Worm (Caenorhabditis elegans) whole organism, L4 larva: ENCODE measurements around the gene srm-6.

Experiments
- D1046.2 ChIP-seq: fragments of 200-800 bp; sonication (Bioruptor generic); IDR thresholded peaks from 2 replicates; pipeline ENCODE4 v1.3.6; 2022; ENCODE audit warnings: missing genetic modification characterization, missing compliant biosample characterization
- F10B5.3 ChIP-seq: sonication (generic microtip); optimal IDR thresholded peaks from 2 replicates; lab custom pipeline; 2016; ENCODE audit warnings: mild to moderate bottlenecking, missing genetic modification characterization, missing compliant biosample characterization
- F37D6.2 ChIP-seq: sonication (generic microtip); optimal IDR thresholded peaks from 2 replicates; lab custom pipeline; 2016; ENCODE audit warnings: mild to moderate bottlenecking, missing genetic modification characterization, missing compliant biosample characterization
- F49E8.2 ChIP-seq: sonication (generic microtip); optimal IDR thresholded peaks from 2 replicates; lab custom pipeline; 2016; ENCODE audit warnings: missing compliant biosample characterization, mild to moderate bottlenecking, missing genetic modification characterization, borderline replicate concordance
- Y48G9A.11 ChIP-seq: fragments of 200-800 bp; sonication (Bioruptor generic); IDR thresholded peaks from 2 replicates; pipeline ENCODE4 v1.3.6; 2022; ENCODE audit warnings: missing genetic modification reagents, missing genetic modification characterization, missing compliant biosample characterization
- ZK546.5 ChIP-seq, 2 experiments: sonication (generic microtip); optimal IDR thresholded peaks; 2 replicates each; lab custom pipeline; 2017; ENCODE audit warnings: missing biosample characterization in 2 of 2, missing genetic modification characterization in 2 of 2
- aha-1 ChIP-seq: fragments of 150-350 bp; peaks from one replicate; lab custom pipeline; 2014; ENCODE audit warnings: missing biosample characterization, missing genetic modification characterization
- ama-1 ChIP-seq: fragments of 150-350 bp; optimal IDR thresholded peaks from 2 replicates; lab custom pipeline; 2014; ENCODE audit warnings: inconsistent platforms, mixed read lengths
- arid-1 ChIP-seq: fragments of 200-800 bp; sonication (Bioruptor generic); conservative IDR thresholded peaks from 2 replicates; pipeline ENCODE4 v1.3.6; 2022; ENCODE audit warnings: missing genetic modification reagents, missing genetic modification characterization, missing compliant biosample characterization
- ceh-20 ChIP-seq: fragments of 200-800 bp; sonication (Bioruptor generic); IDR thresholded peaks from 2 replicates; pipeline ENCODE4 v1.3.6; 2022; ENCODE audit warnings: missing genetic modification reagents, missing genetic modification characterization, missing compliant biosample characterization
- ceh-32 ChIP-seq: sonication (generic microtip); optimal IDR thresholded peaks from 2 replicates; lab custom pipeline; 2016; ENCODE audit warnings: mild to moderate bottlenecking, missing genetic modification characterization, missing compliant biosample characterization; ENCODE audit not compliant: poor library complexity
- ctbp-1 ChIP-seq: fragments of 200-800 bp; sonication (Bioruptor generic); IDR thresholded peaks from 2 replicates; pipeline ENCODE4 v1.3.6; 2022; ENCODE audit warnings: missing genetic modification reagents, missing genetic modification characterization, missing compliant biosample characterization
- daf-19 ChIP-seq: fragments of 200-800 bp; sonication (Bioruptor generic); conservative IDR thresholded peaks from 2 replicates; pipeline ENCODE4 v1.3.6; 2022; ENCODE audit warnings: missing genetic modification characterization, missing compliant biosample characterization
- dmd-6 ChIP-seq: fragments of 200-800 bp; sonication (Bioruptor generic); IDR thresholded peaks from 2 replicates; pipeline ENCODE4 v1.3.6; 2022; ENCODE audit warnings: missing genetic modification reagents, missing genetic modification characterization, missing compliant biosample characterization
- dpl-1 ChIP-seq: fragments of 150-350 bp; optimal IDR thresholded peaks from 2 replicates; lab custom pipeline; 2014; ENCODE audit warnings: missing biosample characterization, missing genetic modification reagents, missing genetic modification characterization
- dve-1 ChIP-seq: sonication (generic microtip); optimal IDR thresholded peaks from 2 replicates; lab custom pipeline; 2017; ENCODE audit warnings: antibody characterized with exemption, mild to moderate bottlenecking, missing genetic modification characterization, missing compliant biosample characterization; ENCODE audit not compliant: insufficient read depth
- egl-27 ChIP-seq: sonication (generic microtip); optimal IDR thresholded peaks from 3 replicates; lab custom pipeline; 2017; ENCODE audit warnings: missing biosample characterization, missing genetic modification reagents, missing genetic modification characterization
- egl-43 ChIP-seq: fragments of 200-800 bp; sonication (Bioruptor generic); IDR thresholded peaks from 2 replicates; pipeline ENCODE4 v1.3.6; 2022; ENCODE audit warnings: missing genetic modification reagents, missing genetic modification characterization, missing compliant biosample characterization
- fkh-10 ChIP-seq: fragments of 150-350 bp; optimal IDR thresholded peaks from 2 replicates; lab custom pipeline; 2014; ENCODE audit warnings: missing biosample characterization, missing genetic modification reagents, missing genetic modification characterization
- fos-1 ChIP-seq: fragments of 150-350 bp; optimal IDR thresholded peaks from 2 replicates; lab custom pipeline; 2014; ENCODE audit warnings: missing biosample characterization, missing genetic modification characterization
- gei-8 ChIP-seq: fragments of 200-800 bp; sonication (Bioruptor generic); optimal IDR thresholded peaks from 2 replicates; lab custom pipeline; 2018; ENCODE audit warnings: mild to moderate bottlenecking, missing genetic modification characterization, missing compliant biosample characterization
- hif-1 ChIP-seq, 2 experiments: sonication (generic microtip); optimal IDR thresholded peaks; 2 replicates each; lab custom pipeline; 2016 to 2017; ENCODE audit warnings: missing compliant biosample characterization in 2 of 2, missing genetic modification characterization in 2 of 2, missing genetic modification reagents in 2 of 2, missing genotype in 2 of 2, mild to moderate bottlenecking in 1 of 2
- hlh-11 ChIP-seq: fragments of 200-800 bp; sonication (Bioruptor generic); optimal IDR thresholded peaks from 2 replicates; lab custom pipeline; 2018; ENCODE audit warnings: mild to moderate bottlenecking, missing genetic modification characterization, missing compliant biosample characterization
- hlh-30 ChIP-seq: sonication (generic microtip); optimal IDR thresholded peaks from 2 replicates; lab custom pipeline; 2017; ENCODE audit warnings: antibody characterized with exemption, mild to moderate bottlenecking, missing genetic modification characterization, missing compliant biosample characterization; ENCODE audit not compliant: insufficient read depth
- hmg-1.1 ChIP-seq: fragments of 200-800 bp; sonication (Bioruptor generic); IDR thresholded peaks from 2 replicates; pipeline ENCODE4 v1.3.6; 2022; ENCODE audit warnings: missing genetic modification reagents, missing genetic modification characterization, missing compliant biosample characterization
- lin-1 ChIP-seq: fragments of 200-800 bp; sonication (Bioruptor generic); IDR thresholded peaks from 2 replicates; pipeline ENCODE4 v1.3.6; 2022; ENCODE audit warnings: missing genetic modification reagents, missing genetic modification characterization, missing compliant biosample characterization
- lin-29 ChIP-seq: fragments of 200-800 bp; sonication (Bioruptor generic); IDR thresholded peaks from 2 replicates; pipeline ENCODE4 v1.3.6; 2022; ENCODE audit warnings: missing genetic modification reagents, missing genetic modification characterization, missing compliant biosample characterization
- madf-9 ChIP-seq: fragments of 200-800 bp; sonication (Bioruptor generic); conservative IDR thresholded peaks from 2 replicates; pipeline ENCODE4 v1.3.6; 2022; ENCODE audit warnings: missing genetic modification reagents, missing genetic modification characterization, missing compliant biosample characterization
- mdl-1 ChIP-seq, 2 experiments: fragments of 150-350 bp in 1 of 2; sonication (generic microtip) in 1 of 2; optimal IDR thresholded peaks; 2 replicates each; lab custom pipeline; 2014 to 2017; ENCODE audit warnings: missing biosample characterization in 2 of 2, missing genetic modification characterization in 2 of 2
- mes-2 ChIP-seq: sonication (generic microtip); optimal IDR thresholded peaks from 2 replicates; lab custom pipeline; 2016; ENCODE audit warnings: missing genotype, mild to moderate bottlenecking, missing genetic modification characterization, missing compliant biosample characterization; ENCODE audit not compliant: poor library complexity, severe bottlenecking
- mxl-2 ChIP-seq: fragments of 200-800 bp; sonication (Bioruptor generic); conservative IDR thresholded peaks from 2 replicates; pipeline ENCODE4 v1.3.6; 2022; ENCODE audit warnings: missing genetic modification reagents, missing genetic modification characterization, missing compliant biosample characterization
- nhr-237 ChIP-seq: sonication (generic microtip); optimal IDR thresholded peaks from 2 replicates; lab custom pipeline; 2017; ENCODE audit warnings: missing biosample characterization, missing genetic modification characterization
- nhr-48 ChIP-seq: sonication (generic microtip); optimal IDR thresholded peaks from 2 replicates; lab custom pipeline; 2016; ENCODE audit warnings: mild to moderate bottlenecking, missing genetic modification characterization, missing compliant biosample characterization
- pha-4 ChIP-seq, 2 experiments: fragments of 150-350 bp in 1 of 2; fragments of 200-800 bp in 1 of 2; sonication (Bioruptor generic) in 1 of 2; IDR thresholded peaks in 1 of 2; optimal IDR thresholded peaks in 1 of 2; 2 replicates each; pipeline versions ENCODE4 v1.3.6 to Lab custom; 2014 to 2022; ENCODE audit warnings: missing genetic modification characterization in 2 of 2, missing genetic modification reagents in 2 of 2, missing biosample characterization in 1 of 2, missing compliant biosample characterization in 1 of 2
- php-3 ChIP-seq: fragments of 200-800 bp; sonication (Bioruptor generic); IDR thresholded peaks from 2 replicates; pipeline ENCODE4 v1.3.6; 2022; ENCODE audit warnings: missing genetic modification reagents, missing genetic modification characterization, missing compliant biosample characterization
- saeg-2 ChIP-seq: fragments of 200-800 bp; sonication (Bioruptor generic); IDR thresholded peaks from 2 replicates; pipeline ENCODE4 v1.3.6; 2022; ENCODE audit warnings: missing genetic modification reagents, missing genetic modification characterization, missing compliant biosample characterization
- sdz-12 ChIP-seq: fragments of 200-800 bp; sonication (Bioruptor generic); optimal IDR thresholded peaks from 2 replicates; lab custom pipeline; 2018; ENCODE audit warnings: mild to moderate bottlenecking, missing genetic modification characterization, missing compliant biosample characterization
- set-16 ChIP-seq: fragments of 200-800 bp; sonication (Bioruptor generic); IDR thresholded peaks from 2 replicates; pipeline ENCODE4 v1.3.6; 2022; ENCODE audit warnings: missing genetic modification reagents, missing genetic modification characterization, missing compliant biosample characterization
- skn-1 ChIP-seq: fragments of 150-350 bp; optimal IDR thresholded peaks from 2 replicates; lab custom pipeline; 2014; ENCODE audit warnings: missing biosample characterization, missing genetic modification characterization
- spr-1 ChIP-seq: sonication (generic microtip); optimal IDR thresholded peaks from 2 replicates; lab custom pipeline; 2016; ENCODE audit warnings: mild to moderate bottlenecking, missing genetic modification characterization, missing compliant biosample characterization
- tag-97 ChIP-seq: fragments of 200-800 bp; sonication (Bioruptor generic); IDR thresholded peaks from 2 replicates; pipeline ENCODE4 v1.3.6; 2022; ENCODE audit warnings: missing genetic modification characterization, missing compliant biosample characterization
- unc-130 ChIP-seq: sonication (generic microtip); optimal IDR thresholded peaks from 2 replicates; lab custom pipeline; 2016; ENCODE audit warnings: missing genetic modification reagents, missing genetic modification characterization, missing compliant biosample characterization
- unc-39 ChIP-seq: sonication (generic microtip); optimal IDR thresholded peaks from 2 replicates; lab custom pipeline; 2017; ENCODE audit warnings: missing biosample characterization, missing genetic modification characterization
- vab-7 ChIP-seq: fragments of 200-800 bp; sonication (Bioruptor generic); IDR thresholded peaks from 2 replicates; pipeline ENCODE4 v1.3.6; 2022; ENCODE audit warnings: missing genetic modification reagents, missing genetic modification characterization, missing compliant biosample characterization
- zag-1 ChIP-seq: fragments of 150-350 bp; optimal IDR thresholded peaks from 2 replicates; lab custom pipeline; 2014; ENCODE audit warnings: missing biosample characterization, missing genetic modification characterization
- zfp-2 ChIP-seq: sonication (generic microtip); optimal IDR thresholded peaks from 2 replicates; lab custom pipeline; 2016; ENCODE audit warnings: mild to moderate bottlenecking, missing genetic modification characterization, missing compliant biosample characterization
- zfp-3 ChIP-seq: fragments of 200-800 bp; sonication (Bioruptor generic); conservative IDR thresholded peaks from 2 replicates; pipeline ENCODE4 v1.3.6; 2022; ENCODE audit warnings: missing genetic modification reagents, missing genetic modification characterization, missing compliant biosample characterization
- zip-11 ChIP-seq: fragments of 200-800 bp; sonication (Bioruptor generic); IDR thresholded peaks from 2 replicates; pipeline ENCODE4 v1.3.6; 2022; ENCODE audit warnings: missing genetic modification characterization, missing compliant biosample characterization
- zip-2 ChIP-seq: fragments of 150-350 bp; optimal IDR thresholded peaks from 2 replicates; lab custom pipeline; 2014; ENCODE audit warnings: missing biosample characterization, missing genetic modification characterization

srm-6 gene

DNA sequence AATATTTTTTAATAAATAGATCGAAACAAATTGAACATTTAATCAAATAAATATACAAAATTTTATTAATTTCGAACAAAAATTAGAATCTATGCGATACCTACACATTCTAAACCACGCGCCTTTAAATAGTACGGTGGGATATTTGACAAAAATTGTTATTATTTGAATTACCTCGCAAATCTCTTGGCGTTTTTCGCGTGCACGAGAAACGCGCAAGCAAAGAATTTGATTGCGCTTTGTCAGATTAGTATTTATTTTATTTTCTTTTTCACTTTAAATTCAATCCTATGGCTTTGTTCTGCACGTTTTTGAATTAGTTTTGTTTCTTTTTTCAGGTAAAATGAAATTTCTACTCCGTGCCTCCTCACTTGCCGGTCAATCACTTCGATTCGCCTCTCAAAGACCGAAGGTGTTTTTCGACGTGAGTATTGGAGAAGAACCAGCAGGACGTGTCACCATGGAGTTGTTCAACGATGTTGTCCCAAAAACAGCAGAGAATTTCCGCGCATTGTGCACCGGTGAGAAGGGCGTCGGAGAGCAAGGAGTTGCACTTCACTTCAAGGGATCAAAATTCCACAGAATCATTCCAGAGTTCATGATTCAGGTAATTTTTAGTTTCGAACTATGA lies 19.1 kb downstream of the srm-6 start, which contains the start of gene cyn-1 (continued):
- TF ChIP-seq pha-4 (GFP tag; IDR thresholded peaks at IDR 0.05; lab: Robert Waterston, UW): peak; percentile 49; the same call in 1 of the 2 replicates
- peak; percentile 72 for TF ChIP-seq pha-4 (tag; optimal IDR thresholded peaks at IDR 0.05; lab: Kevin White, UChicago)
- TF ChIP-seq tag-97 (GFP tag; lab: Robert Waterston, UW): no peak
- no peak for TF ChIP-seq saeg-2 (GFP tag; lab: Robert Waterston, UW)
- TF ChIP-seq F49E8.2: peak; percentile 1
- TF ChIP-seq Y48G9A.11 (GFP tag; lab: Robert Waterston, UW): no peak
- no peak for TF ChIP-seq fos-1 (tag; lab: Kevin White, UChicago)
- no peak for TF ChIP-seq set-16 (GFP tag; lab: Robert Waterston, UW)
- no peak for TF ChIP-seq D1046.2 (GFP tag; lab: Robert Waterston, UW)
- TF ChIP-seq zag-1: peak; percentile 8
- no peak for TF ChIP-seq egl-27 (tag; lab: Kevin White, UChicago)
- no peak for TF ChIP-seq nhr-237 (tag; lab: Kevin White, UChicago)
- 0 out of 2 replicates have a peak, but pooled peaks have one; percentile 14 for TF ChIP-seq arid-1
- TF ChIP-seq zip-11 (GFP tag; lab: Robert Waterston, UW): no peak
- TF ChIP-seq nhr-48: peak; percentile 24
- no peak for TF ChIP-seq gei-8 (GFP tag; lab: Kevin White, UChicago)
- no peak for TF ChIP-seq zfp-3 (GFP tag; lab: Robert Waterston, UW)
- peak; percentile 52 for TF ChIP-seq hlh-30 (tag; lab: Kevin White, UChicago)
- peak; percentile 93 for TF ChIP-seq mes-2
- peak; percentile 77 for TF ChIP-seq hmg-1.1
- TF ChIP-seq aha-1 (tag; lab: Kevin White, UChicago): peak; percentile 31
- no peak for TF ChIP-seq mxl-2
- peak in 1 of 2 experiments; percentile 20 for TF ChIP-seq mdl-1 (tag; optimal IDR thresholded peaks at IDR 0.05; lab: Kevin White, UChicago)
- no peak for TF ChIP-seq zfp-2 (tag; lab: Kevin White, UChicago)
- TF ChIP-seq sdz-12: no peak
- no peak for TF ChIP-seq unc-39 (tag; lab: Kevin White, UChicago)
- no peak for TF ChIP-seq ceh-32 (tag; lab: Kevin White, UChicago)
- TF ChIP-seq zip-2 (tag; lab: Kevin White, UChicago): peak; percentile 38
- TF ChIP-seq spr-1 (tag; lab: Kevin White, UChicago): peak; percentile 66
- peak; percentile 40 for TF ChIP-seq F10B5.3 (tag; lab: Kevin White, UChicago)
- TF ChIP-seq lin-29 (GFP tag; lab: Robert Waterston, UW): no peak
- TF ChIP-seq vab-7: no peak
- TF ChIP-seq F37D6.2: peak; percentile 40
- TF ChIP-seq skn-1 (tag; lab: Kevin White, UChicago): no peak
- no peak for TF ChIP-seq daf-19 (GFP tag; lab: Robert Waterston, UW)
- TF ChIP-seq ZK546.5 (tag; optimal IDR thresholded peaks at IDR 0.05; lab: Kevin White, UChicago): no peak
- peak; percentile 69 for TF ChIP-seq fkh-10 (GFP tag; lab: Kevin White, UChicago)
- TF ChIP-seq ceh-20: no peak
- TF ChIP-seq madf-9 (GFP tag; lab: Robert Waterston, UW): peak; percentile 43; the same call in 1 of the 2 replicates
- no peak; the same call in 1 of the 2 replicates for TF ChIP-seq ctbp-1 (GFP tag; lab: Robert Waterston, UW)
- peak; percentile 55; the same call in 1 of the 2 replicates for TF ChIP-seq dmd-6 (GFP tag; lab: Robert Waterston, UW)
- TF ChIP-seq dpl-1: peak; percentile 97
- no peak for TF ChIP-seq egl-43 (GFP tag; lab: Robert Waterston, UW)
- TF ChIP-seq ama-1 (lab: Kevin White, UChicago): peak; percentile 10
- TF ChIP-seq hlh-11 (tag; lab: Kevin White, UChicago): peak; percentile 66
- TF ChIP-seq lin-1 (GFP tag; lab: Robert Waterston, UW): no peak
- TF ChIP-seq dve-1 (tag; lab: Kevin White, UChicago): peak; percentile 85
- no peak for TF ChIP-seq php-3 (GFP tag; lab: Robert Waterston, UW)
- TF ChIP-seq hif-1 (tag; optimal IDR thresholded peaks at IDR 0.05; lab: Kevin White, UChicago): peak in 1 of 2 experiments; percentile 25
- peak; percentile 41 for TF ChIP-seq unc-130 (GFP tag; lab: Kevin White, UChicago)
